Worm (Caenorhabditis elegans): ENCODE results near the gene srt-11.
A peak's percentile ranks its signal among the peaks of the same experiment; 100 is the strongest.

srt-11 gene

DNA sequence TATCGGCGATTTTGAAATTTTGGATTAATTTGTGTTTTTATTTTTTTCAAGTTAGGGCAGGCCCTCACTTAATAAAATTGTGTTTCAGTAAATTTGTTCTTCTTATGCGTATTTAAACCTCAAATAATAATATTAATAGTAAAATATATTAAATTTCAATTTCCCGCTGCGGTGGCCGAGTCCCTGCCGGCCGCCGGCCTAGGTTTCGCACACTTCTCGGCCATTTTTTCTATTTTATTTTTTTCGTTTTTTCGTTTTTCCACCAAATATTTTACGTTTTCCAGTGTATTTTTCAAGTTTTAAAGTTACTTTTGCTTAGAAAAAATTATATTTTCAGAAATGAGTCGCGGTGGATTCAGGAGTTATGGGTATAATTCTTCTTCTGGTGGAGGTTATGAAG, 51.1 kb downstream of the srt-11 start, which contains the start of gene rbm-28 (continued):
- TF ChIP-seq fkh-3 (tag; optimal IDR thresholded peaks at IDR 0.05) (no peak), mcd-1 (GFP tag; IDR thresholded peaks at IDR 0.05) (peak; percentile 15; the same call in 1 of the 2 replicates), nhr-90 (tag; optimal IDR thresholded peaks at IDR 0.05) (no peak), athp-1 (tag; optimal IDR thresholded peaks at IDR 0.05) (no peak), atf-7 (tag; optimal IDR thresholded peaks at IDR 0.05) (no peak), Y95B8A.8 (GFP tag; IDR thresholded peaks at IDR 0.05) (no peak), tbp1 (GFP tag; optimal IDR thresholded peaks at IDR 0.05) (no peak), snpc-3.4 (tag; optimal IDR thresholded peaks at IDR 0.05) (no peak), ceh-100 (GFP tag; IDR thresholded peaks at IDR 0.05) (no peak), dpl-1 (GFP tag; optimal IDR thresholded peaks at IDR 0.05) (peak; percentile 24), hmg-1.2 (GFP tag; IDR thresholded peaks at IDR 0.05) (no peak), rec-8 (tag; optimal IDR thresholded peaks at IDR 0.05) (peak in 1 of 2 experiments; percentile 4), ztf-22 (GFP tag; optimal IDR thresholded peaks at IDR 0.05) (no peak), aptf-2 (GFP tag; conservative IDR thresholded peaks at IDR 0.05) (no peak), lin-54 (GFP tag; optimal IDR thresholded peaks at IDR 0.05) (peak; percentile 65), let-526 (GFP tag; IDR thresholded peaks at IDR 0.05) (no peak), lin-35 (GFP tag; optimal IDR thresholded peaks at IDR 0.05) (peak in 1 of 3 experiments; percentile 53), hrde-1 (tag; optimal IDR thresholded peaks at IDR 0.05; ENCODE audit: borderline replicate concordance) (no peak), snpc-4 (GFP tag; optimal IDR thresholded peaks at IDR 0.05) (no peak), snpc-4 (tag; optimal IDR thresholded peaks at IDR 0.05) (no peak), unc-130 (GFP tag; optimal IDR thresholded peaks at IDR 0.05) (peak; percentile 21), ztf-18 (tag; optimal IDR thresholded peaks at IDR 0.05) (no peak), gei-17 (GFP tag; optimal IDR thresholded peaks at IDR 0.05) (no peak), snpc-1.1 (tag; optimal IDR thresholded peaks at IDR 0.05; ENCODE audit: insufficient read depth) (no peak), K12H6.12 (tag; optimal IDR thresholded peaks at IDR 0.05) (no peak), attf-3 (GFP tag; conservative IDR thresholded peaks at IDR 0.05) (no peak), let-607 (tag; optimal IDR thresholded peaks at IDR 0.05) (no peak), F39B2.1 (GFP tag; IDR thresholded peaks at IDR 0.05) (no peak), akir-1 (GFP tag; optimal IDR thresholded peaks at IDR 0.05) (no peak), nfya-2 (GFP tag; IDR thresholded peaks at IDR 0.05) (no peak), Y67H2A.10 (GFP tag; conservative IDR thresholded peaks at IDR 0.05) (no peak), F22D6.2 (tag; optimal IDR thresholded peaks at IDR 0.05) (no peak), nhr-80 (tag; optimal IDR thresholded peaks at IDR 0.05) (no peak), nhr-120 (GFP tag; IDR thresholded peaks at IDR 0.05) (no peak), efl-1 (GFP tag; optimal IDR thresholded peaks at IDR 0.05) (peak; percentile 45), ceh-79 (tag; optimal IDR thresholded peaks at IDR 0.05) (no peak), D2030.7 (GFP tag; IDR thresholded peaks at IDR 0.05) (no peak)

Measured in whole organism, young adult.